Fruit fly (Drosophila melanogaster) whole organism, pupa: ENCODE measurements around the gene Hex-t2.

Source experiments
- CG10348 ChIP-seq: fragments of 200-800 bp; sonication (Bioruptor generic); IDR thresholded peaks from 2 replicates; pipeline ENCODE4 v1.3.6; 2022; ENCODE audit warnings: missing biosample characterization, missing genetic modification characterization
- CG12605 ChIP-seq: fragments of 200-800 bp; sonication (Bioruptor generic); IDR thresholded peaks from 2 replicates; pipeline ENCODE4 v1.3.6; 2022; ENCODE audit warnings: missing biosample characterization, missing genetic modification characterization
- CG13204 ChIP-seq: fragments of 200-800 bp; sonication (Bioruptor generic); optimal IDR thresholded peaks from 2 replicates; lab custom pipeline; 2018; ENCODE audit warnings: missing biosample characterization, mild to moderate bottlenecking, missing genetic modification characterization, moderate library complexity
- CG14655 ChIP-seq: fragments of 200-800 bp; sonication (Bioruptor generic); optimal IDR thresholded peaks from 3 replicates; lab custom pipeline; 2017; ENCODE audit warnings: mild to moderate bottlenecking, missing biosample characterization, missing genetic modification reagents, missing genetic modification characterization
- CG15710 ChIP-seq: fragments of 200-800 bp; sonication (Bioruptor generic); optimal IDR thresholded peaks from 2 replicates; lab custom pipeline; 2018; ENCODE audit warnings: missing biosample characterization, mild to moderate bottlenecking, missing genetic modification characterization, moderate library complexity
- CG17806 ChIP-seq: fragments of 200-800 bp; sonication (Bioruptor generic); optimal IDR thresholded peaks from 2 replicates; lab custom pipeline; 2018; ENCODE audit warnings: missing biosample characterization, mild to moderate bottlenecking, missing genetic modification characterization, moderate library complexity
- CG32121 ChIP-seq: fragments of 200-800 bp; sonication (Bioruptor generic); IDR thresholded peaks from 2 replicates; pipeline ENCODE4 v1.3.6; 2022; ENCODE audit warnings: missing biosample characterization, missing genetic modification characterization
- CG34367 ChIP-seq: fragments of 200-800 bp; sonication (Bioruptor generic); optimal IDR thresholded peaks from 2 replicates; lab custom pipeline; 2018; ENCODE audit warnings: missing biosample characterization, mild to moderate bottlenecking, missing genetic modification characterization
- CG4496 ChIP-seq: fragments of 200-800 bp; sonication (Bioruptor generic); IDR thresholded peaks from 3 replicates; pipeline ENCODE4 v1.3.6; 2022; ENCODE audit warnings: missing biosample characterization, missing genetic modification characterization
- CG8159 ChIP-seq: fragments of 200-800 bp; sonication (Bioruptor generic); optimal IDR thresholded peaks from 3 replicates; lab custom pipeline; 2018; ENCODE audit warnings: missing biosample characterization, mild to moderate bottlenecking, missing genetic modification characterization, moderate library complexity
- CG8301 ChIP-seq: fragments of 200-800 bp; sonication (Bioruptor generic); optimal IDR thresholded peaks from 2 replicates; lab custom pipeline; 2018; ENCODE audit warnings: missing biosample characterization, mild to moderate bottlenecking, missing genetic modification characterization
- CG9948 ChIP-seq: fragments of 200-800 bp; sonication (Bioruptor generic); optimal IDR thresholded peaks from 2 replicates; lab custom pipeline; 2018; ENCODE audit warnings: missing biosample characterization, mild to moderate bottlenecking, missing genetic modification characterization, moderate library complexity
- D1 ChIP-seq: fragments of 200-800 bp; sonication (Bioruptor generic); optimal IDR thresholded peaks from 2 replicates; lab custom pipeline; 2018; ENCODE audit warnings: missing biosample characterization, mild to moderate bottlenecking, missing genetic modification characterization, moderate library complexity
- EcR ChIP-seq: fragments of 200-800 bp; sonication (Bioruptor generic); optimal IDR thresholded peaks from 3 replicates; lab custom pipeline; 2019; ENCODE audit warnings: missing biosample characterization, missing genetic modification characterization, mild to moderate bottlenecking, moderate library complexity, missing genetic modification reagents
- Ets98B ChIP-seq: fragments of 200-800 bp; sonication (Bioruptor generic); IDR thresholded peaks from 2 replicates; pipeline ENCODE4 v1.3.6; 2022; ENCODE audit warnings: missing biosample characterization, missing genetic modification characterization
- Pif1A ChIP-seq: fragments of 200-800 bp; sonication (Bioruptor generic); optimal IDR thresholded peaks from 3 replicates; lab custom pipeline; 2016; ENCODE audit warnings: missing biosample characterization, missing genetic modification characterization
- Pif1B ChIP-seq: fragments of 200-800 bp; sonication (Bioruptor generic); optimal IDR thresholded peaks from 3 replicates; lab custom pipeline; 2016; ENCODE audit warnings: missing biosample characterization, missing genetic modification characterization
- Snoo ChIP-seq: fragments of 200-800 bp; sonication (Bioruptor generic); optimal IDR thresholded peaks from 3 replicates; lab custom pipeline; 2017; ENCODE audit warnings: missing biosample characterization, mild to moderate bottlenecking, missing genetic modification characterization, inconsistent platforms
- fd96Ca ChIP-seq: fragments of 200-800 bp; sonication (Bioruptor generic); IDR thresholded peaks from 3 replicates; pipeline ENCODE4 v1.3.6; 2022; ENCODE audit warnings: missing biosample characterization, missing genetic modification characterization
- gl ChIP-seq: fragments of 200-800 bp; sonication (Bioruptor generic); optimal IDR thresholded peaks from 2 replicates; lab custom pipeline; 2018; ENCODE audit warnings: missing biosample characterization, mild to moderate bottlenecking, missing genetic modification characterization
- rn ChIP-seq: fragments of 200-800 bp; sonication (Bioruptor generic); IDR thresholded peaks from 2 replicates; pipeline ENCODE4 v1.3.6; 2022; ENCODE audit warnings: missing biosample characterization, missing genetic modification characterization

Gene Hex-t2

dm6 chr3R:26443343-26443742, 7.1 kb upstream of the Hex-t2 start:
- TF ChIP-seq CG12605 (GFP tag; lab: Robert Waterston, UW) (no peak), CG8301 (tag; lab: Kevin White, UChicago) (peak; percentile 25), EcR (GFP tag; lab: Kevin White, UChicago) (no peak), fd96Ca (GFP tag; lab: Robert Waterston, UW) (no peak), CG4496 (GFP tag; lab: Robert Waterston, UW) (0 out of 3 replicates have a peak, but pooled peaks have one; percentile 42), CG14655 (GFP tag; lab: Kevin White, UChicago) (peak; percentile 41), CG8159 (tag; lab: Kevin White, UChicago) (peak; percentile 4), CG34367 (tag; lab: Kevin White, UChicago) (no peak)
- TF ChIP-seq, all 21 proteins: peak for 4

- peak; percentile 85 for TF ChIP-seq CG8301 (tag; lab: Kevin White, UChicago)
- no peak for TF ChIP-seq CG10348
- TF ChIP-seq CG32121 (GFP tag; lab: Robert Waterston, UW): peak; percentile 40; the same call in 1 of the 2 replicates
- TF ChIP-seq CG34367 (tag; lab: Kevin White, UChicago): no peak
- peak; percentile 43 for TF ChIP-seq Pif1A (GFP tag; lab: Kevin White, UChicago)
- TF ChIP-seq CG4496 (GFP tag; lab: Robert Waterston, UW): 0 out of 3 replicates have a peak, but pooled peaks have one; percentile 17
- no peak for TF ChIP-seq D1 (tag; lab: Kevin White, UChicago)
- TF ChIP-seq fd96Ca (GFP tag; lab: Robert Waterston, UW): peak; percentile 38; the same call in 1 of the 3 replicates
- TF ChIP-seq CG17806 (tag; lab: Kevin White, UChicago): peak; percentile 53
- peak; percentile 87 for TF ChIP-seq CG14655 (GFP tag; lab: Kevin White, UChicago)
- peak; percentile 53; the same call in 1 of the 2 replicates for TF ChIP-seq Ets98B (GFP tag; lab: Robert Waterston, UW)
- TF ChIP-seq EcR (GFP tag; lab: Kevin White, UChicago): no peak
- TF ChIP-seq Snoo (tag; lab: Kevin White, UChicago): no peak
- TF ChIP-seq CG9948 (tag; lab: Kevin White, UChicago): peak; percentile 48
- no peak for TF ChIP-seq Pif1B (GFP tag; lab: Kevin White, UChicago)
- peak; percentile 54 for TF ChIP-seq CG8159 (tag; lab: Kevin White, UChicago)
These were observed 6.5 kb upstream of the Hex-t2 start for dm6 chr3R:26443875-26444511.

- TF ChIP-seq CG4496 (GFP tag; lab: Robert Waterston, UW): no peak
- TF ChIP-seq CG10348: no peak
- no peak for TF ChIP-seq Snoo (tag; lab: Kevin White, UChicago)
- TF ChIP-seq D1 (tag; lab: Kevin White, UChicago): no peak
- TF ChIP-seq rn: no peak
- TF ChIP-seq CG8301 (tag; lab: Kevin White, UChicago): no peak
- TF ChIP-seq CG15710: no peak
- no peak for TF ChIP-seq CG8159 (tag; lab: Kevin White, UChicago)
- TF ChIP-seq CG13204 (GFP tag; lab: Kevin White, UChicago): no peak
- no peak for TF ChIP-seq CG12605 (GFP tag; lab: Robert Waterston, UW)
These were observed 1.7 kb upstream of the Hex-t2 start, which contains the start of gene Hex-t1 for dm6 chr3R:26448779-26449178. TSS of gene Hex-t1 (plus strand) at chr3R:26449079.

- TF ChIP-seq CG13204 (GFP tag; lab: Kevin White, UChicago): no peak
- no peak for TF ChIP-seq CG15710
- no peak for TF ChIP-seq Pif1B (GFP tag; lab: Kevin White, UChicago)
- no peak for TF ChIP-seq CG4496 (GFP tag; lab: Robert Waterston, UW)
- no peak for TF ChIP-seq CG17806 (tag; lab: Kevin White, UChicago)
These were observed 1.9 kb downstream of the Hex-t2 start, which contains the start of gene CG5447 for dm6 chr3R:26452345-26452744. TSS of gene CG5447 (plus strand) at chr3R:26452534.

- TF ChIP-seq Pif1A (GFP tag; lab: Kevin White, UChicago) (no peak), CG10348 (no peak), CG8159 (tag; lab: Kevin White, UChicago) (no peak), D1 (tag; lab: Kevin White, UChicago) (no peak), CG14655 (GFP tag; lab: Kevin White, UChicago) (no peak), CG9948 (tag; lab: Kevin White, UChicago) (no peak), EcR (GFP tag; lab: Kevin White, UChicago) (no peak)
These were observed 4.0 kb downstream of the Hex-t2 start, which contains the start of gene CG43117 for dm6 chr3R:26454494-26454893. TSS of gene CG43117 (plus strand) at chr3R:26454794.

- no peak for TF ChIP-seq CG10348
- no peak for TF ChIP-seq rn
- no peak for TF ChIP-seq CG4496 (GFP tag; lab: Robert Waterston, UW)
- TF ChIP-seq Snoo (tag; lab: Kevin White, UChicago): no peak
- TF ChIP-seq Pif1A (GFP tag; lab: Kevin White, UChicago): no peak
- no peak for TF ChIP-seq Ets98B (GFP tag; lab: Robert Waterston, UW)
- TF ChIP-seq Pif1B (GFP tag; lab: Kevin White, UChicago): no peak
- TF ChIP-seq CG8301 (tag; lab: Kevin White, UChicago): no peak
- TF ChIP-seq CG9948 (tag; lab: Kevin White, UChicago): no peak
- no peak for TF ChIP-seq gl (tag; lab: Kevin White, UChicago)
- TF ChIP-seq CG32121 (GFP tag; lab: Robert Waterston, UW): no peak
These were observed 5.4 kb downstream of the Hex-t2 start, which contains the start of gene Pdf for dm6 chr3R:26455838-26456237. TSS of gene Pdf (minus strand) at chr3R:26456141.
